Worm (Caenorhabditis elegans) whole organism, midembryonic: ENCODE measurements around the gene mmcm-1.

Experiments
- T22C8.4 ChIP-seq: fragments of 200-800 bp; sonication (Bioruptor generic); IDR thresholded peaks from 2 replicates; pipeline ENCODE4 v1.3.6; 2022; ENCODE audit warnings: missing genetic modification characterization, missing compliant biosample characterization
- med-1 ChIP-seq: sonication (generic microtip); optimal IDR thresholded peaks from 2 replicates; lab custom pipeline; 2017; ENCODE audit warnings: missing genetic modification characterization, mild to moderate bottlenecking, missing compliant biosample characterization, antibody characterized with exemption, missing genetic modification reagents; ENCODE audit not compliant: insufficient read depth
- ref-1 ChIP-seq: fragments of 200-800 bp; sonication (Bioruptor generic); conservative IDR thresholded peaks from 2 replicates; pipeline ENCODE4 v1.3.6; 2022; ENCODE audit warnings: missing genetic modification reagents, missing genetic modification characterization, missing compliant biosample characterization
- tab-1 ChIP-seq: fragments of 200-800 bp; sonication (Bioruptor generic); IDR thresholded peaks from 2 replicates; pipeline ENCODE4 v1.3.6; 2022; ENCODE audit warnings: missing genetic modification characterization, missing compliant biosample characterization

ce11 chrIII:3887586-3887985 lies 19.9 kb downstream of the mmcm-1 start:
- TF ChIP-seq ref-1 (GFP tag; lab: Robert Waterston, UW) (no peak), T22C8.4 (GFP tag; lab: Robert Waterston, UW) (no peak), tab-1 (no peak), med-1 (GFP tag; lab: Kevin White, UChicago) (no peak)
